Worm (Caenorhabditis elegans) whole organism, midembryonic: ENCODE data around the gene srv-6.

ENCODE experiments used
- T22C8.4 ChIP-seq: fragments of 200-800 bp; sonication (Bioruptor generic); IDR thresholded peaks from 2 replicates; pipeline ENCODE4 v1.3.6; 2022; ENCODE audit warnings: missing genetic modification characterization, missing compliant biosample characterization
- klf-2 ChIP-seq: fragments of 200-800 bp; sonication (Bioruptor generic); conservative IDR thresholded peaks from 2 replicates; pipeline ENCODE4 v1.3.6; 2022; ENCODE audit warnings: missing genetic modification reagents, missing genetic modification characterization, missing compliant biosample characterization
- ref-1 ChIP-seq: fragments of 200-800 bp; sonication (Bioruptor generic); conservative IDR thresholded peaks from 2 replicates; pipeline ENCODE4 v1.3.6; 2022; ENCODE audit warnings: missing genetic modification reagents, missing genetic modification characterization, missing compliant biosample characterization
- ztf-29 ChIP-seq: fragments of 200-800 bp; sonication (Bioruptor generic); IDR thresholded peaks from 2 replicates; pipeline ENCODE4 v1.3.6; 2022; ENCODE audit warnings: missing genetic modification reagents, missing genetic modification characterization, missing compliant biosample characterization

- TF ChIP-seq klf-2: no peak
- TF ChIP-seq ztf-29: no peak
- TF ChIP-seq ref-1 (GFP tag; lab: Robert Waterston, UW): no peak
- TF ChIP-seq T22C8.4 (GFP tag; lab: Robert Waterston, UW): no peak
Measured at ce11 chrX:4295917-4296316, 39.1 kb downstream of the srv-6 start.
